Fruit fly (Drosophila melanogaster) whole organism, embryonic: Measurements from ENCODE around the gene Tre1.

Source experiments
- CG10462 ChIP-seq: fragments of 200-800 bp; sonication (Bioruptor generic); optimal IDR thresholded peaks from 2 replicates; lab custom pipeline; 2016; ENCODE audit warnings: missing biosample characterization, missing genetic modification characterization
- CG11247 ChIP-seq: fragments of 200-800 bp; sonication (Bioruptor generic); IDR thresholded peaks from 2 replicates; pipeline ENCODE4 v1.3.6; 2022; ENCODE audit warnings: missing biosample characterization, missing genetic modification characterization
- CG11695 ChIP-seq: fragments of 200-800 bp; sonication (Bioruptor generic); IDR thresholded peaks from 3 replicates; pipeline ENCODE4 v1.3.6; 2022; ENCODE audit warnings: missing biosample characterization, missing genetic modification characterization
- CG12155 ChIP-seq: fragments of 200-800 bp; sonication (Bioruptor generic); optimal IDR thresholded peaks from 3 replicates; lab custom pipeline; 2016; ENCODE audit warnings: missing biosample characterization, missing genetic modification characterization
- CG12219 ChIP-seq: fragments of 200-800 bp; sonication (Bioruptor generic); optimal IDR thresholded peaks from 3 replicates; lab custom pipeline; 2018; ENCODE audit warnings: missing biosample characterization, mild to moderate bottlenecking, missing genetic modification characterization
- CG12942 ChIP-seq: fragments of 200-800 bp; sonication (Bioruptor generic); optimal IDR thresholded peaks from 3 replicates; lab custom pipeline; 2016; ENCODE audit warnings: missing biosample characterization, missing genetic modification characterization
- CG13424 ChIP-seq: fragments of 200-800 bp; sonication (Bioruptor generic); optimal IDR thresholded peaks from 2 replicates; lab custom pipeline; 2019; ENCODE audit warnings: missing biosample characterization, mild to moderate bottlenecking, missing genetic modification characterization, moderate library complexity
- CG15073 ChIP-seq: fragments of 200-800 bp; sonication (Bioruptor generic); optimal IDR thresholded peaks from 2 replicates; lab custom pipeline; 2016; ENCODE audit warnings: missing biosample characterization, missing genetic modification characterization
- CG1602 ChIP-seq: fragments of 200-800 bp; sonication (Bioruptor generic); optimal IDR thresholded peaks from 3 replicates; lab custom pipeline; 2016; ENCODE audit warnings: missing biosample characterization, missing genetic modification characterization
- CG17829 ChIP-seq: fragments of 200-800 bp; optimal IDR thresholded peaks from 2 replicates; lab custom pipeline; 2019; ENCODE audit warnings: missing biosample characterization, mild to moderate bottlenecking, missing genetic modification characterization, moderate library complexity
- CG2120 ChIP-seq: fragments of 200-800 bp; sonication (Bioruptor generic); optimal IDR thresholded peaks from 3 replicates; lab custom pipeline; 2016; ENCODE audit warnings: missing biosample characterization, missing genetic modification characterization
- CG2889 ChIP-seq: fragments of 200-800 bp; sonication (Bioruptor generic); IDR thresholded peaks from 3 replicates; pipeline ENCODE4 v1.3.6; 2022; ENCODE audit warnings: missing biosample characterization, missing genetic modification characterization
- CG30431 ChIP-seq: fragments of 200-800 bp; sonication (Bioruptor generic); optimal IDR thresholded peaks from 2 replicates; lab custom pipeline; 2017; ENCODE audit warnings: missing biosample characterization, missing genetic modification characterization
- CG33557 ChIP-seq: fragments of 200-800 bp; sonication (Bioruptor generic); optimal IDR thresholded peaks from 2 replicates; lab custom pipeline; 2019; ENCODE audit warnings: missing biosample characterization, mild to moderate bottlenecking, missing genetic modification characterization, moderate library complexity
- CG3995 ChIP-seq: fragments of 200-800 bp; sonication (Bioruptor generic); optimal IDR thresholded peaks from 3 replicates; lab custom pipeline; 2016; ENCODE audit warnings: missing biosample characterization, missing genetic modification characterization
- CG42726 ChIP-seq: fragments of 200-800 bp; sonication (Bioruptor generic); IDR thresholded peaks from 2 replicates; pipeline ENCODE4 v1.3.6; 2022; ENCODE audit warnings: missing biosample characterization, missing genetic modification characterization; ENCODE audit not compliant: partially characterized antibody
- CG4328 ChIP-seq: fragments of 200-800 bp; sonication (Bioruptor generic); optimal IDR thresholded peaks from 3 replicates; lab custom pipeline; 2017; ENCODE audit warnings: missing biosample characterization, missing genetic modification reagents, missing genetic modification characterization
- CG4707 ChIP-seq: fragments of 200-800 bp; sonication (Bioruptor generic); optimal IDR thresholded peaks from 2 replicates; lab custom pipeline; 2018; ENCODE audit warnings: missing biosample characterization, mild to moderate bottlenecking, missing genetic modification characterization, moderate library complexity
- CG6254 ChIP-seq: fragments of 200-800 bp; sonication (Bioruptor generic); optimal IDR thresholded peaks from 3 replicates; lab custom pipeline; 2017; ENCODE audit warnings: mild to moderate bottlenecking, missing biosample characterization, missing genetic modification reagents, missing genetic modification characterization
- CG6689 ChIP-seq: fragments of 200-800 bp; sonication (Bioruptor generic); IDR thresholded peaks from 2 replicates; pipeline ENCODE4 v1.3.6; 2022; ENCODE audit warnings: missing biosample characterization, missing genetic modification characterization
- CG6854 ChIP-seq: fragments of 200-800 bp; sonication (Bioruptor generic); optimal IDR thresholded peaks from 3 replicates; lab custom pipeline; 2017; ENCODE audit warnings: missing biosample characterization, mild to moderate bottlenecking, missing genetic modification characterization
- CG7357 ChIP-seq: fragments of 200-800 bp; sonication (Bioruptor generic); IDR thresholded peaks from 3 replicates; pipeline ENCODE4 v1.3.6; 2022; ENCODE audit warnings: missing biosample characterization, missing genetic modification characterization
- CG7556 ChIP-seq: fragments of 200-800 bp; sonication (Bioruptor generic); optimal IDR thresholded peaks from 2 replicates; lab custom pipeline; 2017; ENCODE audit warnings: missing biosample characterization, mild to moderate bottlenecking, missing genetic modification characterization
- CG7987 ChIP-seq: fragments of 200-800 bp; sonication (Bioruptor generic); optimal IDR thresholded peaks from 2 replicates; lab custom pipeline; 2018; ENCODE audit warnings: missing biosample characterization, mild to moderate bottlenecking, missing genetic modification characterization, moderate library complexity
- CG8765 ChIP-seq: fragments of 200-800 bp; sonication (Bioruptor generic); IDR thresholded peaks from 2 replicates; pipeline ENCODE4 v1.3.6; 2022; ENCODE audit warnings: missing biosample characterization, missing genetic modification characterization
- CkIIα-i1 ChIP-seq: fragments of 200-800 bp; sonication (Bioruptor generic); IDR thresholded peaks from 2 replicates; pipeline ENCODE4 v1.3.6; 2022; ENCODE audit warnings: missing biosample characterization, missing genetic modification characterization
- D19B ChIP-seq: fragments of 200-800 bp; sonication (Bioruptor generic); optimal IDR thresholded peaks from 2 replicates; lab custom pipeline; 2017; ENCODE audit warnings: missing biosample characterization, mild to moderate bottlenecking, missing genetic modification characterization
- Dek ChIP-seq: fragments of 200-800 bp; sonication (Bioruptor generic); optimal IDR thresholded peaks from 3 replicates; lab custom pipeline; 2019; ENCODE audit warnings: missing biosample characterization, mild to moderate bottlenecking, missing genetic modification characterization, moderate library complexity
- Gsc ChIP-seq: fragments of 200-800 bp; sonication (Bioruptor generic); IDR thresholded peaks from 2 replicates; pipeline ENCODE4 v1.3.6; 2022; ENCODE audit warnings: missing biosample characterization, missing genetic modification characterization
- HLH4C ChIP-seq: fragments of 200-800 bp; sonication (Bioruptor generic); IDR thresholded peaks from 3 replicates; pipeline ENCODE4 v1.3.6; 2022; ENCODE audit warnings: missing biosample characterization, missing genetic modification characterization; ENCODE audit not compliant: partially characterized antibody
- Kr ChIP-seq: fragments of 200-800 bp; sonication (Bioruptor generic); optimal IDR thresholded peaks from 2 replicates; lab custom pipeline; 2017; ENCODE audit warnings: missing biosample characterization, mild to moderate bottlenecking, missing genetic modification characterization
- Nf-YA ChIP-seq: fragments of 200-800 bp; sonication (Bioruptor generic); IDR thresholded peaks from 2 replicates; pipeline ENCODE4 v1.3.6; 2022; ENCODE audit warnings: missing biosample characterization, missing genetic modification characterization
- Oli ChIP-seq: fragments of 200-800 bp; sonication (Bioruptor generic); optimal IDR thresholded peaks from 2 replicates; lab custom pipeline; 2018; ENCODE audit warnings: missing biosample characterization, mild to moderate bottlenecking, missing genetic modification characterization, moderate library complexity
- Opbp ChIP-seq: fragments of 200-800 bp; sonication (Bioruptor generic); IDR thresholded peaks from 3 replicates; pipeline ENCODE4 v1.3.6; 2022; ENCODE audit warnings: missing biosample characterization, missing genetic modification characterization; ENCODE audit not compliant: partially characterized antibody
- Rfx ChIP-seq: fragments of 200-800 bp; sonication (Bioruptor generic); IDR thresholded peaks from 2 replicates; pipeline ENCODE4 v1.3.6; 2022; ENCODE audit warnings: missing biosample characterization, missing genetic modification characterization
- abd-A ChIP-seq: fragments of 200-800 bp; sonication (Bioruptor generic); optimal IDR thresholded peaks from 3 replicates; lab custom pipeline; 2019; ENCODE audit warnings: missing biosample characterization, mild to moderate bottlenecking, missing genetic modification characterization, moderate library complexity
- danr ChIP-seq: fragments of 200-800 bp; sonication (Bioruptor generic); IDR thresholded peaks from 2 replicates; pipeline ENCODE4 v1.3.6; 2022; ENCODE audit warnings: missing biosample characterization, missing genetic modification characterization
- eyg ChIP-seq: fragments of 200-800 bp; sonication (Bioruptor generic); optimal IDR thresholded peaks from 3 replicates; lab custom pipeline; 2016; ENCODE audit warnings: missing biosample characterization, missing genetic modification characterization
- gt ChIP-seq: fragments of 200-800 bp; sonication (Bioruptor generic); IDR thresholded peaks from 2 replicates; pipeline ENCODE4 v1.3.6; 2022; ENCODE audit warnings: missing biosample characterization, missing genetic modification characterization
- h ChIP-seq: fragments of >200 bp; optimal IDR thresholded peaks from 2 replicates; lab custom pipeline; 2017
- ham ChIP-seq: fragments of 200-800 bp; sonication (Bioruptor generic); IDR thresholded peaks from 2 replicates; pipeline ENCODE4 v1.3.6; 2022; ENCODE audit warnings: missing biosample characterization, missing genetic modification characterization
- jumu ChIP-seq: fragments of 200-800 bp; sonication (Bioruptor generic); optimal IDR thresholded peaks from 3 replicates; lab custom pipeline; 2016; ENCODE audit warnings: missing biosample characterization, missing genetic modification characterization
- kni ChIP-seq: fragments of 200-800 bp; sonication (Bioruptor generic); optimal IDR thresholded peaks from 3 replicates; lab custom pipeline; 2017; ENCODE audit warnings: mild to moderate bottlenecking, missing biosample characterization, missing genetic modification reagents, missing genetic modification characterization
- odd ChIP-seq: fragments of 200-800 bp; sonication (Bioruptor generic); optimal IDR thresholded peaks from 2 replicates; lab custom pipeline; 2017; ENCODE audit warnings: missing biosample characterization, mild to moderate bottlenecking, missing genetic modification characterization
- phol ChIP-seq: fragments of 200-800 bp; sonication (Bioruptor generic); optimal IDR thresholded peaks from 3 replicates; lab custom pipeline; 2018; ENCODE audit warnings: missing biosample characterization, mild to moderate bottlenecking, missing genetic modification characterization, moderate library complexity
- pita ChIP-seq: fragments of 200-800 bp; sonication (Bioruptor generic); optimal IDR thresholded peaks from 2 replicates; lab custom pipeline; 2017; ENCODE audit warnings: missing biosample characterization, mild to moderate bottlenecking, missing genetic modification characterization
- sqz ChIP-seq: fragments of 200-800 bp; sonication (Bioruptor generic); optimal IDR thresholded peaks from 3 replicates; lab custom pipeline; 2018; ENCODE audit warnings: missing biosample characterization, mild to moderate bottlenecking, missing genetic modification characterization
- tna ChIP-seq: fragments of 200-800 bp; sonication (Bioruptor generic); IDR thresholded peaks from 2 replicates; pipeline ENCODE4 v1.3.6; 2022; ENCODE audit warnings: missing biosample characterization, missing genetic modification characterization; ENCODE audit not compliant: partially characterized antibody
- vvl ChIP-seq: fragments of 200-800 bp; sonication (Bioruptor generic); IDR thresholded peaks from 2 replicates; pipeline ENCODE4 v1.3.6; 2022; ENCODE audit warnings: missing biosample characterization, missing genetic modification characterization
- wor ChIP-seq: fragments of 200-800 bp; sonication (Bioruptor generic); IDR thresholded peaks from 2 replicates; pipeline ENCODE4 v1.3.6; 2022; ENCODE audit warnings: missing biosample characterization, missing genetic modification characterization
- zen2 ChIP-seq: fragments of 200-800 bp; sonication (Bioruptor generic); IDR thresholded peaks from 3 replicates; pipeline ENCODE4 v1.3.6; 2022; ENCODE audit warnings: missing biosample characterization, missing genetic modification characterization; ENCODE audit not compliant: partially characterized antibody

The Tre1 gene

DNA sequence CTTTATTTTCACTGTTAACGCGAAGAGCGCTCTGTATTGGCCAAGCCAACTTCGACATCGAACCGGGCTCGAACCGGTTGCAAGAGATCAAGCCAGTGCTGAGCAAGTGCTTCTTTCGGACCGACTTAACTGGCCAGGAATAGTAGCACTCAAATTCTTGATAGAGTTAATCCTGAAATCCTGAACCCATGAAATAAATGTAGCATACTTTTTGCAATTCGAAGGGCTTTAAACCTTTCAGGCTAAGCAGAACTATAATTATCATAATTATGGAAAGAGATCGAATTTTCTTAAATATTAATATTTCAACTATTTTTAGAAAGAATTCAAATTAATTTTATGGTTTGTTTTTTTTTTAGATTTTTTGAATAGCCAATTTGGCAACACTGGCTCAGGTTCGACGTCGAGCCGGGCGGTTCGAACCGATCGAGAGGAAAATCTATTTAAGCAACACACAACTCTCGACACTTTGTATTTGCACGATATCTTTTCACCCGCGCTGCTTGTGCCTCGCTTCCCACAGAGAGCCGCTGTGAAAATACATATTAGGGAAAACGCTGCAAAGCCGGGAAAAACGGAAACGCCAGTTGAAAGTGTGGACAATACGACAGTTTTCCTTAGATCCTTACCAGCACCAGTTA lies 18.4 kb upstream of the Tre1 start, which contains the start of gene AdamTS-B (continued):
- TF ChIP-seq phol (tag; lab: Kevin White, UChicago), result peak; percentile 58
- TF ChIP-seq Opbp (GFP tag; lab: Robert Waterston, UW), result no peak
- no peak for TF ChIP-seq CG6854 (GFP tag; lab: Kevin White, UChicago)
- TF ChIP-seq gt, result no peak
- TF ChIP-seq zen2, result no peak
- TF ChIP-seq ham (GFP tag; lab: Robert Waterston, UW), result no peak
- TF ChIP-seq CG1602 (GFP tag; lab: Kevin White, UChicago), result peak; percentile 9
- TF ChIP-seq Nf-YA (GFP tag; lab: Robert Waterston, UW), result no peak
- TF ChIP-seq CG6689 (GFP tag; lab: Robert Waterston, UW), result peak; percentile 54
- no peak for TF ChIP-seq CG30431 (GFP tag; lab: Kevin White, UChicago)
- no peak for TF ChIP-seq danr
- no peak for TF ChIP-seq CG6254 (GFP tag; lab: Kevin White, UChicago)
- no peak for TF ChIP-seq abd-A (tag; lab: Kevin White, UChicago)
- TF ChIP-seq CG42726 (GFP tag; lab: Robert Waterston, UW), result no peak
- no peak for TF ChIP-seq CG12219 (GFP tag; lab: Kevin White, UChicago)
- TF ChIP-seq eyg (GFP tag; lab: Kevin White, UChicago), result no peak
- no peak for TF ChIP-seq CG15073
- TF ChIP-seq CG7556, result peak; percentile 49
- TF ChIP-seq odd (GFP tag; lab: Kevin White, UChicago), result no peak
- TF ChIP-seq Dek (tag; lab: Kevin White, UChicago), result peak; percentile 36
- no peak for TF ChIP-seq jumu (GFP tag; lab: Kevin White, UChicago)
- no peak for TF ChIP-seq CG2889 (GFP tag; lab: Robert Waterston, UW)
- TF ChIP-seq CG10462 (GFP tag; lab: Kevin White, UChicago), result peak; percentile 10
- peak; percentile 68 for TF ChIP-seq Rfx
- TF ChIP-seq CG4707 (GFP tag; lab: Kevin White, UChicago), result no peak
- TF ChIP-seq CkIIα-i1 (GFP tag; lab: Robert Waterston, UW), result no peak
- TF ChIP-seq wor (GFP tag; lab: Robert Waterston, UW), result peak; percentile 24; the same call in 1 of the 2 replicates
- TF ChIP-seq vvl (GFP tag; lab: Robert Waterston, UW), result peak; percentile 61; the same call in 1 of the 2 replicates
- TF ChIP-seq CG2120 (GFP tag; lab: Kevin White, UChicago), result peak; percentile 43
- no peak for TF ChIP-seq CG7987
- peak; percentile 1 for TF ChIP-seq CG12942 (GFP tag; lab: Kevin White, UChicago)
- TF ChIP-seq Gsc (GFP tag; lab: Robert Waterston, UW), result no peak
- TF ChIP-seq CG3995 (GFP tag; lab: Kevin White, UChicago), result no peak
- TF ChIP-seq CG11247 (GFP tag; lab: Robert Waterston, UW), result no peak
- no peak for TF ChIP-seq CG8765
- TF ChIP-seq sqz (GFP tag; lab: Kevin White, UChicago), result peak; percentile 16
- TF ChIP-seq kni (GFP tag; lab: Kevin White, UChicago), result no peak
- no peak for TF ChIP-seq Kr (GFP tag; lab: Kevin White, UChicago)
- peak; percentile 52 for TF ChIP-seq Oli (tag; lab: Kevin White, UChicago)
- TF ChIP-seq tna (GFP tag; lab: Robert Waterston, UW), result no peak
- no peak for TF ChIP-seq D19B (GFP tag; lab: Kevin White, UChicago)
- no peak for TF ChIP-seq h (lab: Kevin White, UChicago)
- peak; percentile 57 for TF ChIP-seq CG13424 (tag; lab: Kevin White, UChicago)
- TF ChIP-seq CG11695 (GFP tag; lab: Robert Waterston, UW), result peak; percentile 50; the same call in 2 of the 3 replicates
- TF ChIP-seq CG17829 (tag; lab: Kevin White, UChicago), result peak; percentile 19
- TF ChIP-seq HLH4C, result no peak
- no peak for TF ChIP-seq pita
- peak; percentile 15 for TF ChIP-seq CG12155 (GFP tag; lab: Kevin White, UChicago)
- no peak for TF ChIP-seq CG7357 (GFP tag; lab: Robert Waterston, UW)
- peak; percentile 39 for TF ChIP-seq CG33557 (GFP tag; lab: Kevin White, UChicago)
- TF ChIP-seq CG4328 (GFP tag; lab: Kevin White, UChicago), result no peak
